Worm (Caenorhabditis elegans): Measurements from ENCODE around the gene F54H12.10.
A peak's percentile ranks its signal among the peaks of the same experiment; 100 is the strongest.

The F54H12.10 gene

DNA sequence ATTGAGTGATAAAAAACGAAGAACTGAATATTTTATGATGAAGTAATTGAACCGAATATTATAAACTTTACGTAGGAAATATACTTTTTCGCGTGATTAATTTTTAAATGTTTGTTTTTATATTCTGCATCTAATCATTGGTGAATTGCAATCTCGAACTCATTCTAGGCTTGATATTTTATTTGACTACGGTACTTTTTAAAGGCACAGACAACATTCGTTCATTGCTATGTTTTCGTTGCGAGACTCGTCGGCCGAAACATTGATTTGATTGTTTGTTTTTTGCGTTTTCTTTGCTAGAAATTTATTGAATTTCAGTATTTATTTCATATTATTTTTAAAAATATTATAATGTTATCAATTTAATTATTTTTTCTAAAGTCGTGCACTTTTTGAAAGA lies 19.0 kb upstream of the F54H12.10 start, which contains the start of gene C06G4.4 (continued):
- TF ChIP-seq repo-1 (tag; optimal IDR thresholded peaks at IDR 0.05) (no peak), rpc-1 (optimal IDR thresholded peaks at IDR 0.05) (no peak), rpc-1 (tag; optimal IDR thresholded peaks at IDR 0.05) (no peak), C17E4.6 (GFP tag; IDR thresholded peaks at IDR 0.05) (no peak), lsl-1 (GFP tag; optimal IDR thresholded peaks at IDR 0.05) (peak; percentile 70), ztf-22 (GFP tag; optimal IDR thresholded peaks at IDR 0.05) (no peak), hmg-1.2 (GFP tag; IDR thresholded peaks at IDR 0.05) (no peak), Y67H2A.10 (GFP tag; conservative IDR thresholded peaks at IDR 0.05) (no peak), lag-1 (GFP tag; IDR thresholded peaks at IDR 0.05) (no peak), ceh-79 (tag; optimal IDR thresholded peaks at IDR 0.05) (no peak), F33H1.4 (GFP tag; IDR thresholded peaks at IDR 0.05) (peak; percentile 45; the same call in 1 of the 2 replicates), aptf-2 (GFP tag; conservative IDR thresholded peaks at IDR 0.05) (no peak), B0336.3 (GFP tag; IDR thresholded peaks at IDR 0.05) (no peak), let-607 (tag; optimal IDR thresholded peaks at IDR 0.05) (no peak), C06A6.2 (GFP tag; conservative IDR thresholded peaks at IDR 0.05) (no peak), nhr-90 (tag; optimal IDR thresholded peaks at IDR 0.05) (no peak), ztf-25 (GFP tag; IDR thresholded peaks at IDR 0.05) (no peak), ceh-58 (GFP tag; IDR thresholded peaks at IDR 0.05) (no peak), nhr-80 (tag; optimal IDR thresholded peaks at IDR 0.05) (no peak), lin-35 (GFP tag; optimal IDR thresholded peaks at IDR 0.05) (peak in 1 of 3 experiments; percentile 10), lir-1 (GFP tag; conservative IDR thresholded peaks at IDR 0.05) (no peak), egl-18 (GFP tag; IDR thresholded peaks at IDR 0.05) (no peak), Y95B8A.8 (GFP tag; IDR thresholded peaks at IDR 0.05) (no peak), ztf-6 (GFP tag; IDR thresholded peaks at IDR 0.05) (no peak), unc-62 (GFP tag; optimal IDR thresholded peaks at IDR 0.05) (no peak), D2030.7 (GFP tag; IDR thresholded peaks at IDR 0.05) (no peak), ceh-27 (GFP tag; optimal IDR thresholded peaks at IDR 0.05) (no peak), akir-1 (GFP tag; optimal IDR thresholded peaks at IDR 0.05) (no peak), F49E8.2 (tag; optimal IDR thresholded peaks at IDR 0.05; ENCODE audit: insufficient read depth) (no peak), mxl-1 (tag; optimal IDR thresholded peaks at IDR 0.05) (no peak), attf-6 (GFP tag; IDR thresholded peaks at IDR 0.05) (no peak), nhr-27 (tag; optimal IDR thresholded peaks at IDR 0.05) (no peak), mcd-1 (GFP tag; IDR thresholded peaks at IDR 0.05) (no peak), sptf-2 (GFP tag; optimal IDR thresholded peaks at IDR 0.05) (no peak), nfya-2 (GFP tag; IDR thresholded peaks at IDR 0.05) (no peak), F23B12.7 (tag; optimal IDR thresholded peaks at IDR 0.05; ENCODE audit: insufficient read depth) (no peak), B0261.1 (tag; optimal IDR thresholded peaks at IDR 0.05) (no peak)

DNA sequence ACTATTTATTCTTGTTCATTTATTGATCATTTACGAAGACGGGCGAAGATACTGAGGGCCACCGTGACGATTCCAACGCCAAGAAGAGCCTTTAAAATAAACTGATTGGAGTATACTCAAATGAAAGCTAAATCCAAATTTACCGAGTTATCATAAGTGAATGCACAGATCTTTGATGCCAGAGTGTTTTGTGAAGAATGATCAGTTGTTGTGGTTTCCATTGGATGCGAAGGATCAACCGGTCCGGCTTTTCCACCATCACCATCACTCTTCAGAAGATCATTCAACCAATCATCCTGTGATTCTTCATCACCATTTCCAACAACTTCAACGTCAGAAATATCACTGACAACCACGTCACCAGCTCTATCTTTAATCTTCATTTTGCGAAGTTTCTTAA lies 18.5 kb upstream of the F54H12.10 start:
- no peak for TF ChIP-seq tbp1 (GFP tag; optimal IDR thresholded peaks at IDR 0.05)
- no peak for TF ChIP-seq ets-4 (GFP tag; optimal IDR thresholded peaks at IDR 0.05)
- no peak for TF ChIP-seq F23B12.7 (tag; optimal IDR thresholded peaks at IDR 0.05; ENCODE audit: insufficient read depth)
- no peak for TF ChIP-seq rec-8 (tag; optimal IDR thresholded peaks at IDR 0.05)
- peak; percentile 15 for TF ChIP-seq lin-54 (GFP tag; optimal IDR thresholded peaks at IDR 0.05)
- TF ChIP-seq xnd-1 (tag; optimal IDR thresholded peaks at IDR 0.05): no peak
- TF ChIP-seq Y79H2A.3 (GFP tag; conservative IDR thresholded peaks at IDR 0.05): 0 out of 2 replicates have a peak, but pooled peaks have one; percentile 20
- no peak for TF ChIP-seq tbx-9 (tag; optimal IDR thresholded peaks at IDR 0.05; ENCODE audit: borderline replicate concordance)
- peak; percentile 79 for TF ChIP-seq F52B5.7 (tag; optimal IDR thresholded peaks at IDR 0.05)
- TF ChIP-seq ztf-25 (GFP tag; IDR thresholded peaks at IDR 0.05): no peak
- TF ChIP-seq hmg-20 (GFP tag; IDR thresholded peaks at IDR 0.05): no peak
- no peak for TF ChIP-seq cebp-2 (GFP tag; IDR thresholded peaks at IDR 0.05)
- TF ChIP-seq B0336.3 (GFP tag; IDR thresholded peaks at IDR 0.05): no peak
- TF ChIP-seq mcd-1 (GFP tag; IDR thresholded peaks at IDR 0.05): no peak
- TF ChIP-seq nfyb-1 (GFP tag; IDR thresholded peaks at IDR 0.05): peak; percentile 63
- TF ChIP-seq tlf-1 (GFP tag; optimal IDR thresholded peaks at IDR 0.05): peak; percentile 27
- no peak for TF ChIP-seq lir-1 (GFP tag; conservative IDR thresholded peaks at IDR 0.05)
- no peak for TF ChIP-seq F39B2.1 (GFP tag; IDR thresholded peaks at IDR 0.05)
- TF ChIP-seq sptf-2 (GFP tag; optimal IDR thresholded peaks at IDR 0.05): no peak
